Worm (Caenorhabditis elegans): ENCODE measurements around the gene nhr-3.

nhr-3 gene

ce11 chrX:14513462-14513861, 44.8 kb upstream of the nhr-3 start:
- TF ChIP-seq T07F8.4 (tag; optimal IDR thresholded peaks at IDR 0.05) (no peak), unc-62 (GFP tag; optimal IDR thresholded peaks at IDR 0.05) (no peak), atf-7 (tag; optimal IDR thresholded peaks at IDR 0.05) (no peak), mcd-1 (GFP tag; IDR thresholded peaks at IDR 0.05) (no peak), sptf-2 (GFP tag; optimal IDR thresholded peaks at IDR 0.05) (no peak), tlf-1 (GFP tag; optimal IDR thresholded peaks at IDR 0.05) (no peak), dox-1 (GFP tag; IDR thresholded peaks at IDR 0.05) (no peak), C06A6.2 (GFP tag; conservative IDR thresholded peaks at IDR 0.05) (no peak), aptf-2 (GFP tag; conservative IDR thresholded peaks at IDR 0.05) (no peak), lin-35 (GFP tag; optimal IDR thresholded peaks at IDR 0.05) (no peak), F10E7.11 (tag; optimal IDR thresholded peaks at IDR 0.05) (no peak), ztf-22 (GFP tag; optimal IDR thresholded peaks at IDR 0.05) (no peak), dpl-1 (GFP tag; optimal IDR thresholded peaks at IDR 0.05) (no peak), madf-6 (GFP tag; IDR thresholded peaks at IDR 0.05) (no peak), hlh-26 (GFP tag; conservative IDR thresholded peaks at IDR 0.05) (no peak), ZK185.1 (tag; optimal IDR thresholded peaks at IDR 0.05; ENCODE audit: poor library complexity, severe bottlenecking) (no peak), pha-4 (tag; optimal IDR thresholded peaks at IDR 0.05) (no peak), ztf-26 (tag; optimal IDR thresholded peaks at IDR 0.05) (no peak), xnd-1 (tag; optimal IDR thresholded peaks at IDR 0.05) (no peak)

DNA sequence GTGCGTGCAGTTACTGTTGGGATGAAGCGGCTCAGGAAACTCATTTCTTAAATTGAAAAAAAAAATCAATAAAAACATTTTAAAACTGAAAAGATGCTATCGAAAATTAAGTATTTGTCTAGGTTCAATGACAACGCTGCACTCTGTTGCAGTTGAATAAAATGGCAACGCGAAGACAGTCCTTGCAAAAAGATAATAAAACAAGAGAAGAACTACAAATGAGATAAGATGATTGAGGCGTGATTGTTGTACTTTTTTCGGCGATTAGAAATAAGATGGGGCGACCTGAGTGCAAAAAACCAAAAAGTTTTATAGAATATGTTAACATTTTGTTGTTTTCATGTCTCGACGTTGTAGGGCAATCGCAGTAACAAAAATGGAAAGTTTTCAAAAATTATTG, 43.3 kb upstream of the nhr-3 start, which contains the start of gene gcsh-1:
gcsh-1 (minus strand) TSS at position 46 of the 400 bp plus-strand sequence.
- peak; percentile 66 for TF ChIP-seq nhr-80 (tag; optimal IDR thresholded peaks at IDR 0.05)
- no peak for TF ChIP-seq unc-130 (GFP tag; optimal IDR thresholded peaks at IDR 0.05)

DNA sequence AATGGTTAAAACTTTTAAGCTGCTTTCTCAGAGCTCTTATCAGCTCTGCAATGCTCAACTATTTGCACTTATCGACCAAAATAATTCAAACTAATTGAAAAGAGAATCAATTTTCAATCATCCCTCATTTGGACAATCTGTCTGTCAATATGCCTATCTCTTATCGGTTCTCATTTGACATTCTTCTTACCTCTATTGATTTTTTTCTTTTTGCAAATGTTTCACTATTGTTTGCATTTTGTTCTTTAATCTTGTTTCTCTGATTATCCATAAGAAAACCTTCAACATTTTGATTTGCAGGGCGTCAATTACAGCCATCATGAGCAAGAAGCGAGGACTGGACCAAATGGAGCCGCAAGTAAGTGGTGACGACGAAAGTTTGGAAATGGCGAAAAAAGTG, 41.7 kb upstream of the nhr-3 start, which contains the start of gene D1025.10:
D1025.10 (plus strand) TSS at position 301 of the 400 bp plus-strand sequence.
- TF ChIP-seq nhr-80 (tag; optimal IDR thresholded peaks at IDR 0.05) (peak; percentile 20), nhr-27 (tag; optimal IDR thresholded peaks at IDR 0.05) (no peak), ztf-18 (tag; optimal IDR thresholded peaks at IDR 0.05) (no peak)

- TF ChIP-seq Y95B8A.8 (GFP tag; IDR thresholded peaks at IDR 0.05) (no peak), Y53G8AR.9 (GFP tag; conservative IDR thresholded peaks at IDR 0.05) (no peak), snpc-4 (GFP tag; optimal IDR thresholded peaks at IDR 0.05) (no peak), snpc-4 (tag; optimal IDR thresholded peaks at IDR 0.05) (peak in 2 of 4 experiments; percentile 41 to 66), zfh-2 (GFP tag; conservative IDR thresholded peaks at IDR 0.05) (peak; percentile 60; the same call in 1 of the 2 replicates)
These were observed 40.5 kb upstream of the nhr-3 start for ce11 chrX:14517842-14518241.

ce11 chrX:14520463-14520862, 37.8 kb upstream of the nhr-3 start, which contains the start of gene D1025.1:
Gene D1025.1 (plus strand): TSS chrX:14520763.
- TF ChIP-seq cebp-2 (GFP tag; IDR thresholded peaks at IDR 0.05) (no peak), nhr-80 (tag; optimal IDR thresholded peaks at IDR 0.05) (no peak), cebp-1 (GFP tag; IDR thresholded peaks at IDR 0.05) (no peak), cebp-1 (tag; optimal IDR thresholded peaks at IDR 0.05) (no peak), aptf-3 (GFP tag; IDR thresholded peaks at IDR 0.05) (no peak), pha-4 (tag; optimal IDR thresholded peaks at IDR 0.05) (no peak), ets-4 (GFP tag; optimal IDR thresholded peaks at IDR 0.05) (no peak), madf-3 (GFP tag; IDR thresholded peaks at IDR 0.05) (no peak), unc-130 (GFP tag; optimal IDR thresholded peaks at IDR 0.05) (no peak), dpff-1 (tag; optimal IDR thresholded peaks at IDR 0.05) (no peak), F52B5.7 (tag; optimal IDR thresholded peaks at IDR 0.05) (no peak), nhr-120 (GFP tag; IDR thresholded peaks at IDR 0.05) (no peak), snpc-1.1 (tag; optimal IDR thresholded peaks at IDR 0.05; ENCODE audit: insufficient read depth) (no peak), tbx-9 (tag; optimal IDR thresholded peaks at IDR 0.05; ENCODE audit: borderline replicate concordance) (no peak)

Data from whole organism, young adult.